Fruit fly (Drosophila melanogaster): ENCODE results near the gene CG6495.
A peak's percentile ranks its signal among the peaks of the same experiment; 100 is the strongest.

Gene CG6495

DNA sequence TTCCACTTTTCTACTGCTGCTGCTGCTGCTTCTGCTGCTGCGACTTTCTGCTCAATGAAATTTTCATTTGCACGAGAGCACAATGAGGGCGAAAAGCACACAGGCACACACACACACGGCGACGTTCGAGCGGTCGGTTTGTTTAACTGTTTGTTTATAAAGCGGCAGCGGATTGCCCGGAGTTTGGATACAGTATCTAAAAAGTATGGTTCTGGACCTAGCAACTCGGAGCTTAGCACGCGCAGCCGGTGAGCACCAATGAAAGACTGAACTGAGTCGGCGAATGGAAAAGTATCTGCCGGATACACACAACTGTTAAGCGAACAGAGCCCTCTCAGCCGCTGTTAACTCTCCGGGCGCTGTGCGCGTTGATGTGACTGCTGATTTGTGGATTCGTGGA is 4.9 kb upstream of the CG6495 start, which contains the start of gene CG17124 (continued):
- TF ChIP-seq CG30020 (tag; optimal IDR thresholded peaks at IDR 0.05): no peak
- no peak for TF ChIP-seq CG12744 (GFP tag; optimal IDR thresholded peaks at IDR 0.05)
- TF ChIP-seq Vsx1 (GFP tag; optimal IDR thresholded peaks at IDR 0.05): no peak
- peak; percentile 49; the same call in 1 of the 2 replicates for TF ChIP-seq tna (GFP tag; IDR thresholded peaks at IDR 0.05; ENCODE audit: partially characterized antibody)
- peak; percentile 57 for TF ChIP-seq CG34376 (GFP tag; optimal IDR thresholded peaks at IDR 0.05)
- no peak for TF ChIP-seq Nf-YA (GFP tag; IDR thresholded peaks at IDR 0.05)
- peak; percentile 55; the same call in 1 of the 2 replicates for TF ChIP-seq CG13287 (GFP tag; IDR thresholded peaks at IDR 0.05; ENCODE audit: partially characterized antibody)
- TF ChIP-seq Xbp1 (GFP tag; optimal IDR thresholded peaks at IDR 0.05): no peak
- no peak for TF ChIP-seq CG4282 (GFP tag; optimal IDR thresholded peaks at IDR 0.05)
- TF ChIP-seq CkIIα-i1 (GFP tag; IDR thresholded peaks at IDR 0.05): no peak
- peak; percentile 5 for TF ChIP-seq CG6813 (GFP tag; optimal IDR thresholded peaks at IDR 0.05)
- peak; percentile 68 for TF ChIP-seq Adf1 (GFP tag; IDR thresholded peaks at IDR 0.05)
- TF ChIP-seq NC2α (GFP tag; optimal IDR thresholded peaks at IDR 0.05): no peak
- TF ChIP-seq Sry-β (GFP tag; optimal IDR thresholded peaks at IDR 0.05): no peak
- peak; percentile 43 to 61 for TF ChIP-seq Trl (optimal IDR thresholded peaks at IDR 0.05)
- TF ChIP-seq Trl (GFP tag; optimal IDR thresholded peaks at IDR 0.05): peak; percentile 44
- no peak for TF ChIP-seq CG7556 (GFP tag; optimal IDR thresholded peaks at IDR 0.05)
- peak; percentile 48; the same call in 2 of the 3 replicates for TF ChIP-seq CG6791 (GFP tag; IDR thresholded peaks at IDR 0.05; ENCODE audit: partially characterized antibody)
- TF ChIP-seq CG6654 (GFP tag; optimal IDR thresholded peaks at IDR 0.05): no peak
- TF ChIP-seq fd64A (GFP tag; optimal IDR thresholded peaks at IDR 0.05): peak; percentile 39
- no peak for TF ChIP-seq CG2116 (GFP tag; optimal IDR thresholded peaks at IDR 0.05)
- TF ChIP-seq PHDP (tag; optimal IDR thresholded peaks at IDR 0.05): peak; percentile 9
- peak; percentile 52 for TF ChIP-seq sens (GFP tag)
- TF ChIP-seq CG9817 (tag; optimal IDR thresholded peaks at IDR 0.05): no peak
- TF ChIP-seq CG9797 (GFP tag; optimal IDR thresholded peaks at IDR 0.05): no peak
- TF ChIP-seq CG6683 (GFP tag; optimal IDR thresholded peaks at IDR 0.05): peak; percentile 26
- TF ChIP-seq lmd (GFP tag; IDR thresholded peaks at IDR 0.05): no peak
- no peak for TF ChIP-seq Dip2 (GFP tag; IDR thresholded peaks at IDR 0.05)
- no peak for TF ChIP-seq Ets65A (GFP tag)
- TF ChIP-seq sob (GFP tag; IDR thresholded peaks at IDR 0.05): peak; percentile 57; the same call in 1 of the 2 replicates
- TF ChIP-seq crc (GFP tag; optimal IDR thresholded peaks at IDR 0.05): no peak
- TF ChIP-seq Poxn (GFP tag; IDR thresholded peaks at IDR 0.05): no peak
- peak; percentile 22 for TF ChIP-seq Asciz (GFP tag; optimal IDR thresholded peaks at IDR 0.05)
- no peak for TF ChIP-seq fu2 (GFP tag; optimal IDR thresholded peaks at IDR 0.05)
- no peak for TF ChIP-seq CG43689 (GFP tag; IDR thresholded peaks at IDR 0.05)
- no peak for TF ChIP-seq CG8290 (GFP tag; optimal IDR thresholded peaks at IDR 0.05)
- peak in 1 of 2 experiments; percentile 76 for TF ChIP-seq CG8290 (tag; optimal IDR thresholded peaks at IDR 0.05)
- peak; percentile 84; the same call in 3 of the 4 replicates for TF ChIP-seq chinmo (GFP tag; IDR thresholded peaks at IDR 0.05; ENCODE audit: partially characterized antibody)
- TF ChIP-seq disco-r (GFP tag; optimal IDR thresholded peaks at IDR 0.05): no peak
- peak; percentile 74 for TF ChIP-seq CG6765 (GFP tag; optimal IDR thresholded peaks at IDR 0.05)
- no peak; the same call in 2 of the 3 replicates for TF ChIP-seq row (GFP tag; IDR thresholded peaks at IDR 0.05)
- TF ChIP-seq CG30431 (GFP tag; optimal IDR thresholded peaks at IDR 0.05): no peak
- TF ChIP-seq CG13894 (tag; optimal IDR thresholded peaks at IDR 0.05): peak; percentile 81
- peak; percentile 77 for TF ChIP-seq CG12769 (tag; optimal IDR thresholded peaks at IDR 0.05)
- TF ChIP-seq CG30403 (GFP tag; optimal IDR thresholded peaks at IDR 0.05): no peak
- no peak for TF ChIP-seq D (optimal IDR thresholded peaks at IDR 0.05)
- TF ChIP-seq D (GFP tag; optimal IDR thresholded peaks at IDR 0.05): no peak
- TF ChIP-seq CG18619 (GFP tag; optimal IDR thresholded peaks at IDR 0.05): no peak
- no peak for TF ChIP-seq CG10431 (GFP tag; optimal IDR thresholded peaks at IDR 0.05)
- TF ChIP-seq CG7357 (GFP tag; IDR thresholded peaks at IDR 0.05): no peak
- no peak for TF ChIP-seq Hsf (GFP tag; optimal IDR thresholded peaks at IDR 0.05)
- peak; percentile 74 for TF ChIP-seq CG10543 (GFP tag; optimal IDR thresholded peaks at IDR 0.05)
- no peak for TF ChIP-seq CTCF (GFP tag; optimal IDR thresholded peaks at IDR 0.05)
